Worm (Caenorhabditis elegans) whole organism, L2 larva: ENCODE data around the gene unc-16.

Experiments
- fos-1 ChIP-seq: fragments of 150-350 bp; optimal IDR thresholded peaks from 2 replicates; lab custom pipeline; 2014; ENCODE audit warnings: missing biosample characterization, missing genetic modification characterization
- mdl-1 ChIP-seq, 2 experiments: fragments of 150-350 bp in 1 of 2; sonication (generic microtip) in 1 of 2; optimal IDR thresholded peaks; 2 replicates each; lab custom pipeline; 2017; ENCODE audit warnings: missing biosample characterization in 2 of 2, missing genetic modification characterization in 2 of 2

ce11 chrIII:9580039-9580891 lies 34.2 kb downstream of the unc-16 start, which contains the start of gene ced-7:
- TF ChIP-seq mdl-1 (tag; optimal IDR thresholded peaks at IDR 0.05; lab: Kevin White, UChicago), result no peak
- no peak for TF ChIP-seq fos-1 (tag; lab: Kevin White, UChicago)
